Worm (Caenorhabditis elegans) whole organism, L4/young adult: ENCODE measurements around the gene prp-8.

ENCODE experiments used
- W03F9.2 ChIP-seq: fragments of 150-350 bp; optimal IDR thresholded peaks from 2 replicates; lab custom pipeline; 2014; ENCODE audit warnings: missing biosample characterization, missing genetic modification characterization
- him-1 ChIP-seq: sonication (generic microtip); optimal IDR thresholded peaks from 2 replicates; lab custom pipeline; 2016; ENCODE audit warnings: missing genotype, missing genetic modification reagents, missing genetic modification characterization, missing compliant biosample characterization

DNA sequence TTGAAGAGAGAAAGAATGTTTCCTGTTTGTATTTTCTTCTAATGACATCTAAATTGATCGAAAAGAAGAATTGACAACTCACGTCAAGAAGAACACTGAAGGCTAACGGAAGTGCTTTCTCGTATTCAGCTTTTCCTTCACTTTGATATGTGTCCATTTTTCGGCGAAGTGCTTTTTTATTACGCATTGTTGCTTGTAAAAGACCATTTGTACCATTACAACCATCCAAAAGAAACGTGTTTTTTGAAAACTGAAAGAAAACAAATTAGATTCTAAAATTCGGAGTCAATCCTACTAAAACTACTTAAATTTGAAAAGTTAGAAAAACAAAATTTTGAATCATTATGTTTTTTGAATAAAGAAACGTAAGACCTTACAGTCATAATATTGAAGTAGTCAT lies 34.9 kb downstream of the prp-8 start:
- TF ChIP-seq W03F9.2 (no peak), him-1 (tag; lab: Kevin White, UChicago) (no peak)
